Fruit fly (Drosophila melanogaster) whole organism, embryonic: ENCODE data around the gene CG33552.

ENCODE experiments used
- Bteb2 ChIP-seq: fragments of 200-800 bp; sonication (Bioruptor generic); optimal IDR thresholded peaks from 2 replicates; lab custom pipeline; 2016; ENCODE audit warnings: missing biosample characterization, missing genetic modification characterization
- CG10366 ChIP-seq: fragments of 200-800 bp; sonication (Bioruptor generic); IDR thresholded peaks from 2 replicates; pipeline ENCODE4 v1.3.6; 2022; ENCODE audit warnings: missing biosample characterization, missing genetic modification characterization
- CG11093 ChIP-seq: fragments of 200-800 bp; sonication (Bioruptor generic); IDR thresholded peaks from 3 replicates; pipeline ENCODE4 v1.3.6; 2022; ENCODE audit warnings: missing biosample characterization, missing genetic modification characterization
- CG13624 ChIP-seq: fragments of 200-800 bp; sonication (Bioruptor generic); optimal IDR thresholded peaks from 2 replicates; lab custom pipeline; 2016; ENCODE audit warnings: missing biosample characterization, missing genetic modification characterization
- CG14014 ChIP-seq: fragments of 200-800 bp; sonication (Bioruptor generic); IDR thresholded peaks from 2 replicates; pipeline ENCODE4 v1.3.6; 2022; ENCODE audit warnings: missing biosample characterization, missing genetic modification characterization
- CG16863 ChIP-seq: fragments of 200-800 bp; sonication (Bioruptor generic); optimal IDR thresholded peaks from 3 replicates; lab custom pipeline; 2016; ENCODE audit warnings: missing biosample characterization, missing genetic modification characterization
- CG17186 ChIP-seq: fragments of 200-800 bp; sonication (Bioruptor generic); optimal IDR thresholded peaks from 3 replicates; lab custom pipeline; 2017; ENCODE audit warnings: missing biosample characterization, missing genetic modification reagents, missing genetic modification characterization
- CG1832 ChIP-seq: fragments of 200-800 bp; sonication (Bioruptor generic); optimal IDR thresholded peaks from 2 replicates; lab custom pipeline; 2017; ENCODE audit warnings: missing biosample characterization, mild to moderate bottlenecking, missing genetic modification characterization, inconsistent platforms
- CG2875 ChIP-seq: fragments of 200-800 bp; sonication (Bioruptor generic); optimal IDR thresholded peaks from 2 replicates; lab custom pipeline; 2017; ENCODE audit warnings: missing biosample characterization, mild to moderate bottlenecking, missing genetic modification characterization, missing genetic modification reagents
- CG3726 ChIP-seq: fragments of 200-800 bp; sonication (Bioruptor generic); IDR thresholded peaks from 3 replicates; pipeline ENCODE4, ENCODE4 v1.3.6; 2022; ENCODE audit warnings: missing biosample characterization, missing genetic modification characterization
- CG3847 ChIP-seq: fragments of 200-800 bp; sonication (Bioruptor generic); IDR thresholded peaks from 2 replicates; pipeline ENCODE4 v1.3.6; 2022; ENCODE audit warnings: missing biosample characterization, missing genetic modification characterization
- CG4328 ChIP-seq: fragments of 200-800 bp; sonication (Bioruptor generic); optimal IDR thresholded peaks from 3 replicates; lab custom pipeline; 2017; ENCODE audit warnings: missing biosample characterization, missing genetic modification reagents, missing genetic modification characterization
- CG5180 ChIP-seq: fragments of 200-800 bp; sonication (Bioruptor generic); optimal IDR thresholded peaks from 3 replicates; lab custom pipeline; 2017; ENCODE audit warnings: missing biosample characterization, missing genetic modification characterization, mild to moderate bottlenecking, moderate library complexity, missing genetic modification reagents
- CG5245 ChIP-seq: fragments of 200-800 bp; sonication (Bioruptor generic); optimal IDR thresholded peaks from 3 replicates; lab custom pipeline; 2016; ENCODE audit warnings: missing biosample characterization, missing genetic modification characterization
- CG6813 ChIP-seq: fragments of 200-800 bp; sonication (Bioruptor generic); optimal IDR thresholded peaks from 2 replicates; lab custom pipeline; 2017; ENCODE audit warnings: missing biosample characterization, missing genetic modification characterization, mild to moderate bottlenecking, moderate library complexity, missing genetic modification reagents
- CG7786 ChIP-seq: fragments of 200-800 bp; sonication (Bioruptor generic); optimal IDR thresholded peaks from 2 replicates; lab custom pipeline; 2016; ENCODE audit warnings: missing biosample characterization, missing genetic modification characterization
- CG8478 ChIP-seq: fragments of >200 bp; optimal IDR thresholded peaks from 2 replicates; lab custom pipeline; 2018
- CHES-1-like ChIP-seq: fragments of 200-800 bp; sonication (Bioruptor generic); optimal IDR thresholded peaks from 2 replicates; lab custom pipeline; 2016; ENCODE audit warnings: missing biosample characterization, missing genetic modification characterization
- Dfd ChIP-seq, 2 experiments: fragments of >200 bp; optimal IDR thresholded peaks; 2 replicates each; lab custom pipeline; 2017; ENCODE audit warnings: missing biosample characterization in 2 of 2, missing genetic modification characterization in 2 of 2
- GATAe ChIP-seq: fragments of 200-800 bp; sonication (Bioruptor generic); conservative IDR thresholded peaks from 2 replicates; pipeline ENCODE4 v1.3.6; 2022; ENCODE audit warnings: missing biosample characterization, missing genetic modification characterization
- Gug ChIP-seq: fragments of 200-800 bp; sonication (Bioruptor generic); IDR thresholded peaks from 4 replicates; pipeline ENCODE4 v1.3.6; 2022; ENCODE audit warnings: missing biosample characterization, missing genetic modification characterization
- Mes4 ChIP-seq: fragments of 200-800 bp; sonication (Bioruptor generic); optimal IDR thresholded peaks from 2 replicates; lab custom pipeline; 2016; ENCODE audit warnings: missing biosample characterization, missing genetic modification characterization
- NC2β ChIP-seq: fragments of 200-800 bp; sonication (Bioruptor generic); optimal IDR thresholded peaks from 2 replicates; lab custom pipeline; 2016; ENCODE audit warnings: missing biosample characterization, missing genetic modification characterization
- NK7.1 ChIP-seq: fragments of 200-800 bp; sonication (Bioruptor generic); optimal IDR thresholded peaks from 3 replicates; lab custom pipeline; 2016; ENCODE audit warnings: missing biosample characterization, missing genetic modification characterization
- Neu2 ChIP-seq: fragments of 200-800 bp; sonication (Bioruptor generic); optimal IDR thresholded peaks from 3 replicates; lab custom pipeline; 2016; ENCODE audit warnings: missing biosample characterization, missing genetic modification characterization, borderline replicate concordance
- Nf-YC ChIP-seq: fragments of 200-800 bp; optimal IDR thresholded peaks from 3 replicates; lab custom pipeline; 2019; ENCODE audit warnings: missing biosample characterization, mild to moderate bottlenecking, missing genetic modification characterization, moderate library complexity
- Oli ChIP-seq: fragments of 200-800 bp; sonication (Bioruptor generic); optimal IDR thresholded peaks from 2 replicates; lab custom pipeline; 2018; ENCODE audit warnings: missing biosample characterization, mild to moderate bottlenecking, missing genetic modification characterization, moderate library complexity
- Tbp ChIP-seq: fragments of >200 bp; optimal IDR thresholded peaks from 2 replicates; lab custom pipeline; 2018; ENCODE audit warnings: missing biosample characterization, missing genetic modification characterization
- Trl ChIP-seq, 3 experiments: fragments of >200 bp in 2 of 3; fragments of 200-800 bp in 1 of 3; sonication (Bioruptor generic) in 1 of 3; optimal IDR thresholded peaks; 2 replicates in 1 of 3; 3 replicates in 2 of 3; lab custom pipeline; 2016 to 2017; ENCODE audit warnings: missing biosample characterization in 1 of 3, missing genetic modification characterization in 1 of 3
- ac ChIP-seq: fragments of 200-800 bp; sonication (Bioruptor generic); optimal IDR thresholded peaks from 3 replicates; lab custom pipeline; 2017; ENCODE audit warnings: missing biosample characterization, mild to moderate bottlenecking, missing genetic modification characterization
- ap ChIP-seq: fragments of 200-800 bp; sonication (Bioruptor generic); IDR thresholded peaks from 2 replicates; pipeline ENCODE4 v1.3.6; 2022; ENCODE audit warnings: missing biosample characterization, missing genetic modification characterization
- ash1 ChIP-seq: fragments of 200-800 bp; sonication (Bioruptor generic); optimal IDR thresholded peaks from 2 replicates; lab custom pipeline; 2018; ENCODE audit warnings: missing biosample characterization, mild to moderate bottlenecking, missing genetic modification characterization
- chn ChIP-seq: fragments of 200-800 bp; sonication (Bioruptor generic); optimal IDR thresholded peaks from 2 replicates; lab custom pipeline; 2016; ENCODE audit warnings: missing biosample characterization, missing genetic modification characterization
- dati ChIP-seq: fragments of 200-800 bp; sonication (Bioruptor generic); IDR thresholded peaks from 2 replicates; pipeline ENCODE4 v1.3.6; 2022; ENCODE audit warnings: missing biosample characterization, missing genetic modification characterization
- emc ChIP-seq: fragments of 200-800 bp; sonication (Bioruptor generic); optimal IDR thresholded peaks from 2 replicates; lab custom pipeline; 2016; ENCODE audit warnings: missing biosample characterization, missing genetic modification characterization
- fd102C ChIP-seq: fragments of 200-800 bp; sonication (Bioruptor generic); optimal IDR thresholded peaks from 2 replicates; lab custom pipeline; 2018; ENCODE audit warnings: missing biosample characterization, mild to moderate bottlenecking, missing genetic modification characterization, moderate library complexity
- inv ChIP-seq: fragments of 200-800 bp; sonication (Bioruptor generic); IDR thresholded peaks from 2 replicates; pipeline ENCODE4 v1.3.6; 2022; ENCODE audit warnings: missing biosample characterization, missing genetic modification characterization; ENCODE audit not compliant: partially characterized antibody
- jigr1 ChIP-seq: fragments of 200-800 bp; sonication (Bioruptor generic); IDR thresholded peaks from 3 replicates; pipeline ENCODE4 v1.3.6; 2022; ENCODE audit warnings: missing biosample characterization, missing genetic modification characterization
- lilli ChIP-seq: fragments of 200-800 bp; sonication (Bioruptor generic); optimal IDR thresholded peaks from 3 replicates; lab custom pipeline; 2016; ENCODE audit warnings: missing biosample characterization, missing genetic modification characterization
- mam ChIP-seq: fragments of 200-800 bp; sonication (Bioruptor generic); optimal IDR thresholded peaks from 3 replicates; lab custom pipeline; 2016; ENCODE audit warnings: missing biosample characterization, missing genetic modification characterization
- p53 ChIP-seq: fragments of 200-800 bp; sonication (Bioruptor generic); optimal IDR thresholded peaks from 2 replicates; lab custom pipeline; 2016; ENCODE audit warnings: missing biosample characterization, missing genetic modification characterization
- peb ChIP-seq: fragments of 200-800 bp; sonication (Bioruptor generic); IDR thresholded peaks from 2 replicates; pipeline ENCODE4 v1.3.6; 2022; ENCODE audit warnings: missing biosample characterization, missing genetic modification characterization
- ro ChIP-seq: fragments of 200-800 bp; sonication (Bioruptor generic); IDR thresholded peaks from 2 replicates; pipeline ENCODE4 v1.3.6; 2022; ENCODE audit warnings: missing biosample characterization, missing genetic modification characterization
- run ChIP-seq: fragments of 200-800 bp; sonication (Bioruptor generic); optimal IDR thresholded peaks from 3 replicates; lab custom pipeline; 2018; ENCODE audit warnings: missing biosample characterization, mild to moderate bottlenecking, missing genetic modification characterization
- sc ChIP-seq, 3 experiments: fragments of >200 bp in 2 of 3; fragments of 200-800 bp in 1 of 3; sonication (Bioruptor generic) in 1 of 3; optimal IDR thresholded peaks; 2 replicates in 2 of 3; 3 replicates in 1 of 3; lab custom pipeline; 2017; ENCODE audit warnings: mild to moderate bottlenecking in 1 of 3, missing biosample characterization in 1 of 3, missing genetic modification characterization in 1 of 3, missing genetic modification reagents in 1 of 3
- slp2 ChIP-seq: fragments of 200-800 bp; sonication (Bioruptor generic); optimal IDR thresholded peaks from 2 replicates; lab custom pipeline; 2016; ENCODE audit warnings: missing biosample characterization, missing genetic modification characterization
- sna ChIP-seq: fragments of 200-800 bp; sonication (Bioruptor generic); IDR thresholded peaks from 2 replicates; pipeline ENCODE4 v1.3.6; 2022; ENCODE audit warnings: missing biosample characterization, missing genetic modification characterization; ENCODE audit not compliant: partially characterized antibody
- ssp ChIP-seq: fragments of 200-800 bp; sonication (Bioruptor generic); IDR thresholded peaks from 2 replicates; pipeline ENCODE4 v1.3.6; 2022; ENCODE audit warnings: missing biosample characterization, missing genetic modification characterization
- tup ChIP-seq: fragments of 200-800 bp; sonication (Bioruptor generic); optimal IDR thresholded peaks from 2 replicates; lab custom pipeline; 2016; ENCODE audit warnings: missing biosample characterization, mild to moderate bottlenecking, missing genetic modification characterization, moderate library complexity
- wek ChIP-seq: fragments of 200-800 bp; sonication (Bioruptor generic); optimal IDR thresholded peaks from 3 replicates; lab custom pipeline; 2018; ENCODE audit warnings: missing biosample characterization, mild to moderate bottlenecking, missing genetic modification characterization, moderate library complexity

CG33552 gene

DNA sequence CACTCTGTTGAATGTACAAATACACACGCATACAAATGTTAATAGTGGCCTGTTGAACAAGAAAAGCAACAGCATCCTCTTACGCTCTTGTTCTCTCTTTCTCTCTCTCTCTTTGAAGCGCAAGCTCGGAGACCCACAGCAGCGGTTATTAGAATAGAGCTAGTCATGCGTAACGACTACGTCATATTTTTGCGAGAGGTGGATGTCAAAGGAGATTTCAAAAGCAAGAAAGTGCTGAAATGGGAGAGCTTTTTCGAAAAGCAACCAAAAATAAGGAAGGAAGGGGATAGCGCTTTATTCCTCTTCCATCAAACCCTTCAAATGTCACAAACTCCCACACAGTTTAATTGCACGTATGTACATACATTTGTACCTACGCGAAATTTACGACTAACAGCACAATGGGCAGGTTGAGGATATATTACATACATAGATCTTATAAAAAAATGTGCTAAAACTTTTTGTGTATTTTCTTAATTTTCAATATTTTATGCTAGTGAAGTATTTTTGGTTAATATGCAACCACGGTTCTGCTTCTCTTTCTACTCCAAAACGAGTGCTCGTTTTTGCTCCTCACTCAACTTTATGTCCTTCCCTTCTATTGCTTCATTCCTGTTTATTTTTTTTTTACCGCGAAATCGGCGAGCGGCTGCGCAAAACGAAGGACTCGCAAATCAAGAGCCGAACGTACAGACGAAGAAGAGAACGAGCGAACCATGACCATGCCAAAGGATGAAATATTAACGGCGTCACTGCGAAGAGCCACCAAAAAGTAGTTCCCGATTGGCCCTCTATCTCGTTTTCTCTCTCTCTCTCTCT is 7.7 kb downstream of the CG33552 start (continued):
- TF ChIP-seq tup (GFP tag; lab: Kevin White, UChicago) (no peak), CG3726 (no peak), CG2875 (GFP tag; lab: Kevin White, UChicago) (no peak), inv (GFP tag; lab: Robert Waterston, UW) (no peak), CG5180 (GFP tag; lab: Kevin White, UChicago) (no peak), sna (GFP tag; lab: Robert Waterston, UW) (no peak), mam (GFP tag; lab: Kevin White, UChicago) (no peak), run (tag; lab: Kevin White, UChicago) (no peak), Mes4 (GFP tag; lab: Kevin White, UChicago) (no peak), fd102C (no peak), CG3847 (GFP tag; lab: Robert Waterston, UW) (no peak), emc (GFP tag; lab: Kevin White, UChicago) (no peak), ro (GFP tag; lab: Robert Waterston, UW) (no peak), GATAe (GFP tag; lab: Robert Waterston, UW) (no peak), ash1 (GFP tag; lab: Kevin White, UChicago) (no peak), p53 (GFP tag; lab: Kevin White, UChicago) (no peak), Oli (tag; lab: Kevin White, UChicago) (peak; percentile 28), CG10366 (GFP tag; lab: Robert Waterston, UW) (no peak), ap (GFP tag; lab: Robert Waterston, UW) (no peak), chn (GFP tag; lab: Kevin White, UChicago) (no peak), CG8478 (no peak), CG5245 (GFP tag; lab: Kevin White, UChicago) (no peak), CG7786 (peak; percentile 19), Trl (optimal IDR thresholded peaks at IDR 0.05; lab: Kevin White, UChicago) (peak; percentile 59 to 65), Trl (GFP tag; optimal IDR thresholded peaks at IDR 0.05; lab: Kevin White, UChicago) (peak; percentile 12), sc (optimal IDR thresholded peaks at IDR 0.05; lab: Kevin White, UChicago) (no peak), sc (GFP tag; optimal IDR thresholded peaks at IDR 0.05; lab: Kevin White, UChicago) (no peak), Tbp (GFP tag; lab: Kevin White, UChicago) (no peak), jigr1 (GFP tag; lab: Robert Waterston, UW) (no peak), Bteb2 (GFP tag; lab: Kevin White, UChicago) (no peak), Dfd (GFP tag; optimal IDR thresholded peaks at IDR 0.05; lab: Kevin White, UChicago) (no peak), CG17186 (GFP tag; lab: Kevin White, UChicago) (no peak), CHES-1-like (peak; percentile 39), CG1832 (GFP tag; lab: Kevin White, UChicago) (peak; percentile 19), NC2β (GFP tag; lab: Kevin White, UChicago) (no peak), CG14014 (GFP tag; lab: Robert Waterston, UW) (no peak), CG4328 (GFP tag; lab: Kevin White, UChicago) (no peak), Nf-YC (tag; lab: Kevin White, UChicago) (peak; percentile 48), NK7.1 (GFP tag; lab: Kevin White, UChicago) (no peak), CG13624 (GFP tag; lab: Kevin White, UChicago) (peak; percentile 52), wek (GFP tag; lab: Kevin White, UChicago) (no peak), lilli (GFP tag; lab: Kevin White, UChicago) (peak; percentile 53), Gug (no peak), Neu2 (no peak), CG6813 (no peak), ac (no peak), dati (GFP tag; lab: Robert Waterston, UW) (no peak), CG16863 (no peak), peb (GFP tag; lab: Robert Waterston, UW) (no peak), CG11093 (GFP tag; lab: Robert Waterston, UW) (no peak), slp2 (GFP tag; lab: Kevin White, UChicago) (no peak), ssp (GFP tag; lab: Robert Waterston, UW) (no peak)
